Worm (Caenorhabditis elegans) whole organism, L2 larva: ENCODE data around the gene his-72.

ENCODE experiments used
- ama-1 ChIP-seq: fragments of 150-350 bp; optimal IDR thresholded peaks from 2 replicates; lab custom pipeline; 2018; ENCODE audit warnings: inconsistent platforms
- ceh-16 ChIP-seq: fragments of 150-350 bp; optimal IDR thresholded peaks from 2 replicates; lab custom pipeline; 2014; ENCODE audit warnings: missing biosample characterization, missing genetic modification characterization
- dmd-4 ChIP-seq: sonication (generic microtip); optimal IDR thresholded peaks from 2 replicates; lab custom pipeline; 2017; ENCODE audit warnings: missing biosample characterization, missing genetic modification characterization
- elt-3 ChIP-seq: sonication (generic microtip); optimal IDR thresholded peaks from 2 replicates; lab custom pipeline; 2017; ENCODE audit warnings: missing biosample characterization, missing genetic modification characterization
- fos-1 ChIP-seq: fragments of 150-350 bp; optimal IDR thresholded peaks from 2 replicates; lab custom pipeline; 2014; ENCODE audit warnings: missing biosample characterization, missing genetic modification characterization
- nhr-11 ChIP-seq: fragments of 150-350 bp; optimal IDR thresholded peaks from 2 replicates; lab custom pipeline; 2014; ENCODE audit warnings: missing biosample characterization, missing genetic modification characterization
- nhr-237 ChIP-seq: fragments of 150-350 bp; optimal IDR thresholded peaks from 2 replicates; lab custom pipeline; 2014; ENCODE audit warnings: missing biosample characterization, missing genetic modification characterization
- skn-1 ChIP-seq: sonication (generic microtip); optimal IDR thresholded peaks from 2 replicates; lab custom pipeline; 2017; ENCODE audit warnings: missing biosample characterization, missing genetic modification characterization
- snpc-4 ChIP-seq: fragments of 150-350 bp; optimal IDR thresholded peaks from 2 replicates; lab custom pipeline; 2014; ENCODE audit warnings: missing biosample characterization, missing genetic modification characterization
- unc-39 ChIP-seq: fragments of 150-350 bp; optimal IDR thresholded peaks from 2 replicates; lab custom pipeline; 2014; ENCODE audit warnings: missing biosample characterization, missing genetic modification characterization
- unc-55 ChIP-seq: fragments of 150-350 bp; sonication (generic microtip); optimal IDR thresholded peaks from 3 replicates; lab custom pipeline; 2014; ENCODE audit warnings: missing biosample characterization, missing genetic modification reagents, missing genetic modification characterization
- unc-62 ChIP-seq: fragments of 150-350 bp; optimal IDR thresholded peaks from 2 replicates; lab custom pipeline; 2014; ENCODE audit warnings: missing biosample characterization, missing genetic modification reagents, missing genetic modification characterization
- ztf-4 ChIP-seq: fragments of 150-350 bp; optimal IDR thresholded peaks from 2 replicates; lab custom pipeline; 2014; ENCODE audit warnings: missing biosample characterization, missing genetic modification characterization

DNA sequence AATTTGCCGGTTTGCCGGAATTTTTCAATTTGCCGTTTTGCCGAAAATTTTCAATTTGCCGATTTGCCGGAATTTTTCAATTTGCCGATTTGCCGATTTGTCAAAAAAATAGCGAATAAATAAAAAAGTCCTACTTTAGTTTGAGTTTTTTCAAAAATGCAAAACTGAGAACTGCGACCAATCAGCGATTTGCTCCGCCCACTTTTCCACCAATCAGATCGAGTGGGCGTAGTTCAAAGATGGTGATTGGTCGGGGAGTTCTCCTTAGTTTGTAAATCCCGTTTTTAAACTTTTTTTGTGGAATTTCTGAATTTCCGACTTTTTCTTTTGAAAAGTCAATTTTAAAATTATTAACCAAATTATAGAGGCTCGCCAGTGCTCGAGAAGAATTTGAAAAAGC lies 37.5 kb downstream of the his-72 start:
- TF ChIP-seq ztf-4 (tag; lab: Kevin White, UChicago): no peak
- TF ChIP-seq ceh-16 (tag; lab: Kevin White, UChicago): no peak
- no peak for TF ChIP-seq snpc-4
- no peak for TF ChIP-seq nhr-11 (tag; lab: Kevin White, UChicago)
- TF ChIP-seq unc-39 (tag; lab: Kevin White, UChicago): no peak
- no peak for TF ChIP-seq ama-1 (lab: Kevin White, UChicago)
- TF ChIP-seq unc-55 (GFP tag; lab: Kevin White, UChicago): no peak
- no peak for TF ChIP-seq dmd-4 (tag; lab: Kevin White, UChicago)
- TF ChIP-seq elt-3 (tag; lab: Kevin White, UChicago): no peak
- TF ChIP-seq unc-62 (GFP tag; lab: Kevin White, UChicago): no peak
- no peak for TF ChIP-seq fos-1 (tag; lab: Kevin White, UChicago)
- no peak for TF ChIP-seq nhr-237
- no peak for TF ChIP-seq skn-1
